Worm (Caenorhabditis elegans) whole organism, mixed stage, embryonic: ENCODE results near the gene Y17D7B.2.

Experiments
- nhr-12 ChIP-seq: fragments of 150-350 bp; optimal IDR thresholded peaks from 2 replicates; lab custom pipeline; 2014; ENCODE audit warnings: missing biosample characterization, missing genetic modification characterization
- nhr-28 ChIP-seq: fragments of 150-350 bp; optimal IDR thresholded peaks from 2 replicates; lab custom pipeline; 2014; ENCODE audit warnings: missing biosample characterization, missing genetic modification characterization
- unc-39 ChIP-seq: fragments of 150-350 bp; optimal IDR thresholded peaks from 2 replicates; lab custom pipeline; 2014; ENCODE audit warnings: missing biosample characterization, missing genetic modification characterization

- TF ChIP-seq unc-39 (no peak), nhr-12 (tag; lab: Kevin White, UChicago) (no peak), nhr-28 (no peak)
These were observed 34.0 kb downstream of the Y17D7B.2 start for ce11 chrV:18821569-18821968.
